Fruit fly (Drosophila melanogaster) whole organism, embryonic: ENCODE results near the gene CG14034.

Experiments
- Awh ChIP-seq: fragments of 200-800 bp; sonication (Bioruptor generic); IDR thresholded peaks from 2 replicates; pipeline ENCODE4, ENCODE4 v1.3.6; 2022; ENCODE audit warnings: missing biosample characterization, missing genetic modification characterization
- B-H2 ChIP-seq: fragments of 200-800 bp; sonication (Bioruptor generic); optimal IDR thresholded peaks from 2 replicates; lab custom pipeline; 2018; ENCODE audit warnings: missing biosample characterization, mild to moderate bottlenecking, missing genetic modification characterization
- Bteb2 ChIP-seq: fragments of 200-800 bp; sonication (Bioruptor generic); optimal IDR thresholded peaks from 2 replicates; lab custom pipeline; 2016; ENCODE audit warnings: missing biosample characterization, missing genetic modification characterization
- CG10209 ChIP-seq: fragments of 200-800 bp; sonication (Bioruptor generic); optimal IDR thresholded peaks from 3 replicates; lab custom pipeline; 2017; ENCODE audit warnings: missing biosample characterization, mild to moderate bottlenecking, missing genetic modification characterization, missing genetic modification reagents
- CG10321 ChIP-seq: fragments of 200-800 bp; sonication (Bioruptor generic); IDR thresholded peaks from 2 replicates; pipeline ENCODE4 v1.3.6; 2022; ENCODE audit warnings: missing biosample characterization, missing genetic modification characterization
- CG12155 ChIP-seq: fragments of 200-800 bp; sonication (Bioruptor generic); optimal IDR thresholded peaks from 3 replicates; lab custom pipeline; 2016; ENCODE audit warnings: missing biosample characterization, missing genetic modification characterization
- CG12219 ChIP-seq: fragments of 200-800 bp; sonication (Bioruptor generic); optimal IDR thresholded peaks from 3 replicates; lab custom pipeline; 2018; ENCODE audit warnings: missing biosample characterization, mild to moderate bottlenecking, missing genetic modification characterization
- CG13123 ChIP-seq: fragments of 200-800 bp; sonication (Bioruptor generic); optimal IDR thresholded peaks from 2 replicates; lab custom pipeline; 2016; ENCODE audit warnings: missing biosample characterization, missing genetic modification characterization
- CG13296 ChIP-seq: fragments of 200-800 bp; sonication (Bioruptor generic); optimal IDR thresholded peaks from 3 replicates; lab custom pipeline; 2018; ENCODE audit warnings: missing biosample characterization, mild to moderate bottlenecking, missing genetic modification characterization
- CG13894 ChIP-seq: fragments of 200-800 bp; sonication (Bioruptor generic); optimal IDR thresholded peaks from 3 replicates; lab custom pipeline; 2018; ENCODE audit warnings: missing biosample characterization, mild to moderate bottlenecking, missing genetic modification characterization, moderate library complexity
- CG14441 ChIP-seq: fragments of 200-800 bp; sonication (Bioruptor generic); IDR thresholded peaks from 2 replicates; pipeline ENCODE4 v1.3.6; 2022; ENCODE audit warnings: missing biosample characterization, missing genetic modification characterization
- CG16863 ChIP-seq: fragments of 200-800 bp; sonication (Bioruptor generic); optimal IDR thresholded peaks from 3 replicates; lab custom pipeline; 2016; ENCODE audit warnings: missing biosample characterization, missing genetic modification characterization
- CG17186 ChIP-seq: fragments of 200-800 bp; sonication (Bioruptor generic); optimal IDR thresholded peaks from 3 replicates; lab custom pipeline; 2017; ENCODE audit warnings: missing biosample characterization, missing genetic modification reagents, missing genetic modification characterization
- CG17802 ChIP-seq: fragments of 200-800 bp; sonication (Bioruptor generic); optimal IDR thresholded peaks from 2 replicates; lab custom pipeline; 2018; ENCODE audit warnings: missing biosample characterization, mild to moderate bottlenecking, missing genetic modification characterization, moderate library complexity
- CG2199 ChIP-seq: fragments of 200-800 bp; sonication (Bioruptor generic); IDR thresholded peaks from 3 replicates; pipeline ENCODE4 v1.3.6; 2022; ENCODE audit warnings: missing biosample characterization, missing genetic modification characterization
- CG2202 ChIP-seq: fragments of 200-800 bp; sonication (Bioruptor generic); optimal IDR thresholded peaks from 2 replicates; lab custom pipeline; 2018; ENCODE audit warnings: missing biosample characterization, mild to moderate bottlenecking, missing genetic modification characterization
- CG3065 ChIP-seq: fragments of 200-800 bp; sonication (Bioruptor generic); optimal IDR thresholded peaks from 2 replicates; lab custom pipeline; 2016; ENCODE audit warnings: missing biosample characterization, missing genetic modification characterization
- CG31365 ChIP-seq: fragments of 200-800 bp; sonication (Bioruptor generic); optimal IDR thresholded peaks from 2 replicates; lab custom pipeline; 2018; ENCODE audit warnings: missing biosample characterization, mild to moderate bottlenecking, missing genetic modification characterization
- CG42726 ChIP-seq: fragments of 200-800 bp; sonication (Bioruptor generic); IDR thresholded peaks from 2 replicates; pipeline ENCODE4 v1.3.6; 2022; ENCODE audit warnings: missing biosample characterization, missing genetic modification characterization; ENCODE audit not compliant: partially characterized antibody
- CG4730 ChIP-seq: fragments of 200-800 bp; sonication (Bioruptor generic); IDR thresholded peaks from 2 replicates; pipeline ENCODE4 v1.3.6; 2022; ENCODE audit warnings: missing biosample characterization, missing genetic modification characterization
- CG7745 ChIP-seq: fragments of 200-800 bp; sonication (Bioruptor generic); optimal IDR thresholded peaks from 2 replicates; lab custom pipeline; 2018; ENCODE audit warnings: missing biosample characterization, mild to moderate bottlenecking, missing genetic modification characterization, moderate library complexity
- CG8281 ChIP-seq: fragments of 200-800 bp; sonication (Bioruptor generic); optimal IDR thresholded peaks from 2 replicates; lab custom pipeline; 2018; ENCODE audit warnings: missing biosample characterization, mild to moderate bottlenecking, missing genetic modification characterization, moderate library complexity
- Dll ChIP-seq: fragments of 200-800 bp; sonication (Bioruptor generic); IDR thresholded peaks from 4 replicates; pipeline ENCODE4 v1.3.6; 2022; ENCODE audit warnings: missing biosample characterization, missing genetic modification characterization; ENCODE audit not compliant: partially characterized antibody
- Drgx ChIP-seq: fragments of 200-800 bp; sonication (Bioruptor generic); IDR thresholded peaks from 2 replicates; pipeline ENCODE4 v1.3.6; 2022; ENCODE audit warnings: missing biosample characterization, missing genetic modification characterization
- E2f2 ChIP-seq: fragments of 200-800 bp; sonication (Bioruptor generic); IDR thresholded peaks from 2 replicates; pipeline ENCODE4 v1.3.6; 2022; ENCODE audit warnings: missing biosample characterization, missing genetic modification characterization
- Eip74EF ChIP-seq, 2 experiments: fragments of 200-800 bp in 1 of 2; fragments of >200 bp in 1 of 2; sonication (Bioruptor generic) in 1 of 2; optimal IDR thresholded peaks; 2 replicates each; lab custom pipeline; 2017 to 2019; ENCODE audit warnings: missing biosample characterization in 2 of 2, missing genetic modification characterization in 2 of 2, mild to moderate bottlenecking in 1 of 2, moderate library complexity in 1 of 2
- HLHmδ ChIP-seq: fragments of 200-800 bp; sonication (Bioruptor generic); optimal IDR thresholded peaks from 2 replicates; lab custom pipeline; 2018; ENCODE audit warnings: missing biosample characterization, mild to moderate bottlenecking, missing genetic modification characterization, moderate library complexity
- Lpt ChIP-seq: fragments of >200 bp; optimal IDR thresholded peaks from 2 replicates; lab custom pipeline; 2018; ENCODE audit warnings: missing biosample characterization, missing genetic modification characterization
- NFAT ChIP-seq: fragments of 200-800 bp; sonication (Bioruptor generic); IDR thresholded peaks from 2 replicates; pipeline ENCODE4 v1.3.6; 2022; ENCODE audit warnings: missing biosample characterization, missing genetic modification characterization
- Stat92E ChIP-seq, 3 experiments: fragments of >200 bp in 2 of 3; fragments of 200-800 bp in 1 of 3; sonication (Bioruptor generic) in 1 of 3; optimal IDR thresholded peaks; 2 replicates each; lab custom pipeline; 2017 to 2019; ENCODE audit warnings: missing biosample characterization in 3 of 3, missing genetic modification characterization in 3 of 3, mild to moderate bottlenecking in 1 of 3, moderate library complexity in 1 of 3
- aop ChIP-seq: fragments of 200-800 bp; sonication (Bioruptor generic); IDR thresholded peaks from 2 replicates; pipeline ENCODE4 v1.3.6; 2022; ENCODE audit warnings: missing biosample characterization, missing genetic modification characterization
- cas ChIP-seq: fragments of 200-800 bp; sonication (Bioruptor generic); IDR thresholded peaks from 2 replicates; pipeline ENCODE4 v1.3.6; 2022; ENCODE audit warnings: missing biosample characterization, missing genetic modification characterization
- chif ChIP-seq, 2 experiments: fragments of 200-800 bp; sonication (Bioruptor generic); optimal IDR thresholded peaks; 3 replicates each; lab custom pipeline; 2016; ENCODE audit warnings: missing biosample characterization in 2 of 2, missing genetic modification characterization in 2 of 2
- corto ChIP-seq: fragments of 200-800 bp; sonication (Bioruptor generic); optimal IDR thresholded peaks from 2 replicates; lab custom pipeline; 2016; ENCODE audit warnings: missing biosample characterization, mild to moderate bottlenecking, missing genetic modification characterization, moderate library complexity
- cwo ChIP-seq: fragments of 200-800 bp; sonication (Bioruptor generic); optimal IDR thresholded peaks from 3 replicates; lab custom pipeline; 2017; ENCODE audit warnings: missing biosample characterization, missing genetic modification characterization, mild to moderate bottlenecking, moderate library complexity, missing genetic modification reagents
- danr ChIP-seq: fragments of 200-800 bp; sonication (Bioruptor generic); IDR thresholded peaks from 2 replicates; pipeline ENCODE4 v1.3.6; 2022; ENCODE audit warnings: missing biosample characterization, missing genetic modification characterization
- dysf ChIP-seq: fragments of 200-800 bp; sonication (Bioruptor generic); IDR thresholded peaks from 3 replicates; pipeline ENCODE4 v1.3.6; 2022; ENCODE audit warnings: missing biosample characterization, missing genetic modification characterization
- eve ChIP-seq, 2 experiments: fragments of >200 bp; optimal IDR thresholded peaks; 2 replicates each; lab custom pipeline; 2017; ENCODE audit warnings: missing biosample characterization in 2 of 2, missing genetic modification characterization in 2 of 2
- eyg ChIP-seq: fragments of 200-800 bp; sonication (Bioruptor generic); optimal IDR thresholded peaks from 3 replicates; lab custom pipeline; 2016; ENCODE audit warnings: missing biosample characterization, missing genetic modification characterization
- gcm ChIP-seq: fragments of 200-800 bp; sonication (Bioruptor generic); optimal IDR thresholded peaks from 2 replicates; lab custom pipeline; 2019; ENCODE audit warnings: missing biosample characterization, mild to moderate bottlenecking, missing genetic modification characterization, moderate library complexity
- gro ChIP-seq: fragments of 200-800 bp; sonication (Bioruptor generic); optimal IDR thresholded peaks from 2 replicates; lab custom pipeline; 2016; ENCODE audit warnings: missing biosample characterization, missing genetic modification characterization
- ken ChIP-seq: fragments of 200-800 bp; sonication (Bioruptor generic); IDR thresholded peaks from 3 replicates; pipeline ENCODE4 v1.3.6; 2022; ENCODE audit warnings: missing biosample characterization, missing genetic modification characterization
- knrl ChIP-seq: fragments of 200-800 bp; sonication (Bioruptor generic); IDR thresholded peaks from 3 replicates; pipeline ENCODE4 v1.3.6; 2022; ENCODE audit warnings: missing biosample characterization, missing genetic modification characterization; ENCODE audit not compliant: partially characterized antibody
- onecut ChIP-seq: fragments of 200-800 bp; sonication (Bioruptor generic); IDR thresholded peaks from 2 replicates; pipeline ENCODE4 v1.3.6; 2022; ENCODE audit warnings: missing biosample characterization, missing genetic modification characterization
- pho ChIP-seq: fragments of 200-800 bp; sonication (Bioruptor generic); optimal IDR thresholded peaks from 2 replicates; lab custom pipeline; 2016; ENCODE audit warnings: missing biosample characterization, missing genetic modification characterization
- tio ChIP-seq: fragments of 200-800 bp; sonication (Bioruptor generic); optimal IDR thresholded peaks from 2 replicates; lab custom pipeline; 2017; ENCODE audit warnings: missing biosample characterization, missing genetic modification characterization, inconsistent platforms
- z ChIP-seq: fragments of 200-800 bp; sonication (Bioruptor generic); IDR thresholded peaks from 3 replicates; pipeline ENCODE4 v1.3.6; 2022; ENCODE audit warnings: missing biosample characterization, missing genetic modification characterization
- zen ChIP-seq: fragments of 200-800 bp; sonication (Bioruptor generic); optimal IDR thresholded peaks from 3 replicates; lab custom pipeline; 2018; ENCODE audit warnings: missing biosample characterization, mild to moderate bottlenecking, missing genetic modification characterization, moderate library complexity

CG14034 gene

dm6 chr2L:5256036-5256846 is 39.9 kb upstream of the CG14034 start (continued):
- peak; percentile 33 for TF ChIP-seq CG3065
- TF ChIP-seq HLHmδ = peak; percentile 92
- TF ChIP-seq danr (GFP tag; lab: Robert Waterston, UW) = no peak
- peak; percentile 12 for TF ChIP-seq CG31365
- TF ChIP-seq B-H2 (GFP tag; lab: Kevin White, UChicago) = no peak
- TF ChIP-seq cwo (GFP tag; lab: Kevin White, UChicago) = no peak
- TF ChIP-seq E2f2 = 0 out of 2 replicates have a peak, but pooled peaks have one; percentile 14
- no peak for TF ChIP-seq Stat92E (GFP tag; optimal IDR thresholded peaks at IDR 0.05; lab: Kevin White, UChicago)
- TF ChIP-seq CG17186 (GFP tag; lab: Kevin White, UChicago) = peak; percentile 36
- TF ChIP-seq z (GFP tag; lab: Robert Waterston, UW) = peak; percentile 66
- TF ChIP-seq eve (GFP tag; optimal IDR thresholded peaks at IDR 0.05; lab: Kevin White, UChicago) = peak in 1 of 2 experiments; percentile 81
- TF ChIP-seq gro = no peak
- 0 out of 2 replicates have a peak, but pooled peaks have one; percentile 7 for TF ChIP-seq aop (GFP tag; lab: Robert Waterston, UW)
- peak; percentile 6 for TF ChIP-seq CG13123
- TF ChIP-seq CG42726 (GFP tag; lab: Robert Waterston, UW) = no peak
- TF ChIP-seq CG10209 = peak; percentile 59
- no peak for TF ChIP-seq CG13894
- no peak for TF ChIP-seq Lpt (GFP tag; lab: Kevin White, UChicago)
- no peak for TF ChIP-seq CG12155
- TF ChIP-seq Bteb2 = no peak
- peak; percentile 90 for TF ChIP-seq CG2202 (tag; lab: Kevin White, UChicago)
- no peak for TF ChIP-seq eyg
- no peak for TF ChIP-seq CG17802 (tag; lab: Kevin White, UChicago)
- TF ChIP-seq cas = no peak
- 0 out of 2 replicates have a peak, but pooled peaks have one; percentile 38 for TF ChIP-seq CG4730 (GFP tag; lab: Robert Waterston, UW)
- no peak for TF ChIP-seq CG13296 (GFP tag; lab: Kevin White, UChicago)
- TF ChIP-seq onecut (GFP tag; lab: Robert Waterston, UW) = no peak; the same call in none of the 2 replicates
- peak; percentile 43 for TF ChIP-seq Drgx (GFP tag; lab: Robert Waterston, UW)
- peak; percentile 79 for TF ChIP-seq corto
- 0 out of 3 replicates have a peak, but pooled peaks have one; percentile 38 for TF ChIP-seq ken (GFP tag; lab: Robert Waterston, UW)
- TF ChIP-seq CG2199 (GFP tag; lab: Robert Waterston, UW) = no peak
- no peak for TF ChIP-seq pho (GFP tag; lab: Kevin White, UChicago)
- TF ChIP-seq gcm = peak; percentile 62
- no peak for TF ChIP-seq zen
- TF ChIP-seq CG12219 = peak; percentile 46
- TF ChIP-seq CG16863 (GFP tag; lab: Kevin White, UChicago) = peak; percentile 39
- TF ChIP-seq CG10321 = 0 out of 2 replicates have a peak, but pooled peaks have one; percentile 16
- TF ChIP-seq Eip74EF (GFP tag; optimal IDR thresholded peaks at IDR 0.05; lab: Kevin White, UChicago) = peak in 1 of 2 experiments; percentile 39
- TF ChIP-seq NFAT (GFP tag; lab: Robert Waterston, UW) = no peak
- peak; percentile 85 for TF ChIP-seq CG7745
- peak; percentile 50; the same call in 1 of the 3 replicates for TF ChIP-seq dysf (GFP tag; lab: Robert Waterston, UW)
- TF ChIP-seq Dll = no peak
- peak; percentile 53; the same call in 1 of the 2 replicates for TF ChIP-seq Awh (GFP tag; lab: Robert Waterston, UW)
- peak; percentile 30 for TF ChIP-seq tio (GFP tag; lab: Kevin White, UChicago)
- TF ChIP-seq CG14441 (GFP tag; lab: Robert Waterston, UW) = peak; percentile 29; the same call in 1 of the 2 replicates
- peak; percentile 20 to 42 for TF ChIP-seq chif (GFP tag; optimal IDR thresholded peaks at IDR 0.05; lab: Kevin White, UChicago)
- no peak for TF ChIP-seq knrl (GFP tag; lab: Robert Waterston, UW)
- TF ChIP-seq CG8281 (tag; lab: Kevin White, UChicago) = peak; percentile 39
